Fruit fly (Drosophila melanogaster) whole organism, embryonic: ENCODE measurements around the gene CG17325.

Experiments used
- Asciz ChIP-seq: fragments of 200-800 bp; sonication (Bioruptor generic); optimal IDR thresholded peaks from 2 replicates; lab custom pipeline; 2017; ENCODE audit warnings: missing biosample characterization, mild to moderate bottlenecking, missing genetic modification characterization, missing genetic modification reagents
- Bteb2 ChIP-seq: fragments of 200-800 bp; sonication (Bioruptor generic); optimal IDR thresholded peaks from 2 replicates; lab custom pipeline; 2016; ENCODE audit warnings: missing biosample characterization, missing genetic modification characterization
- CG10209 ChIP-seq: fragments of 200-800 bp; sonication (Bioruptor generic); optimal IDR thresholded peaks from 3 replicates; lab custom pipeline; 2017; ENCODE audit warnings: missing biosample characterization, mild to moderate bottlenecking, missing genetic modification characterization, missing genetic modification reagents
- CG12219 ChIP-seq: fragments of 200-800 bp; sonication (Bioruptor generic); optimal IDR thresholded peaks from 3 replicates; lab custom pipeline; 2018; ENCODE audit warnings: missing biosample characterization, mild to moderate bottlenecking, missing genetic modification characterization
- CG12769 ChIP-seq: fragments of 200-800 bp; sonication (Bioruptor generic); optimal IDR thresholded peaks from 2 replicates; lab custom pipeline; 2019; ENCODE audit warnings: missing biosample characterization, mild to moderate bottlenecking, missing genetic modification characterization, moderate library complexity
- CG13424 ChIP-seq: fragments of 200-800 bp; sonication (Bioruptor generic); optimal IDR thresholded peaks from 2 replicates; lab custom pipeline; 2019; ENCODE audit warnings: missing biosample characterization, mild to moderate bottlenecking, missing genetic modification characterization, moderate library complexity
- CG15073 ChIP-seq: fragments of 200-800 bp; sonication (Bioruptor generic); optimal IDR thresholded peaks from 2 replicates; lab custom pipeline; 2016; ENCODE audit warnings: missing biosample characterization, missing genetic modification characterization
- CG15269 ChIP-seq: fragments of 200-800 bp; sonication (Bioruptor generic); optimal IDR thresholded peaks from 2 replicates; lab custom pipeline; 2018; ENCODE audit warnings: missing biosample characterization, mild to moderate bottlenecking, missing genetic modification characterization, moderate library complexity
- CG15514 ChIP-seq: fragments of 200-800 bp; sonication (Bioruptor generic); optimal IDR thresholded peaks from 3 replicates; lab custom pipeline; 2017; ENCODE audit warnings: missing biosample characterization, missing genetic modification characterization, mild to moderate bottlenecking, moderate library complexity, missing genetic modification reagents
- CG1832 ChIP-seq: fragments of 200-800 bp; sonication (Bioruptor generic); optimal IDR thresholded peaks from 2 replicates; lab custom pipeline; 2017; ENCODE audit warnings: missing biosample characterization, mild to moderate bottlenecking, missing genetic modification characterization, inconsistent platforms
- CG31365 ChIP-seq: fragments of 200-800 bp; sonication (Bioruptor generic); optimal IDR thresholded peaks from 2 replicates; lab custom pipeline; 2018; ENCODE audit warnings: missing biosample characterization, mild to moderate bottlenecking, missing genetic modification characterization
- CG32767 ChIP-seq: fragments of 200-800 bp; sonication (Bioruptor generic); IDR thresholded peaks from 2 replicates; pipeline ENCODE4 v1.3.6; 2022; ENCODE audit warnings: missing biosample characterization, missing genetic modification characterization
- CG3847 ChIP-seq: fragments of 200-800 bp; sonication (Bioruptor generic); IDR thresholded peaks from 2 replicates; pipeline ENCODE4 v1.3.6; 2022; ENCODE audit warnings: missing biosample characterization, missing genetic modification characterization
- CG4617 ChIP-seq: fragments of 200-800 bp; sonication (Bioruptor generic); optimal IDR thresholded peaks from 3 replicates; lab custom pipeline; 2016; ENCODE audit warnings: missing biosample characterization, missing genetic modification characterization, borderline replicate concordance
- CG6683 ChIP-seq: fragments of 200-800 bp; sonication (Bioruptor generic); optimal IDR thresholded peaks from 2 replicates; lab custom pipeline; 2017; ENCODE audit warnings: missing biosample characterization, mild to moderate bottlenecking, missing genetic modification characterization, missing genetic modification reagents
- CG6689 ChIP-seq: fragments of 200-800 bp; sonication (Bioruptor generic); IDR thresholded peaks from 2 replicates; pipeline ENCODE4 v1.3.6; 2022; ENCODE audit warnings: missing biosample characterization, missing genetic modification characterization
- CG6765 ChIP-seq: fragments of 200-800 bp; sonication (Bioruptor generic); optimal IDR thresholded peaks from 3 replicates; lab custom pipeline; 2017; ENCODE audit warnings: missing biosample characterization, mild to moderate bottlenecking, missing genetic modification characterization
- Dad ChIP-seq: fragments of 200-800 bp; sonication (Bioruptor generic); optimal IDR thresholded peaks from 3 replicates; lab custom pipeline; 2016; ENCODE audit warnings: missing biosample characterization, missing genetic modification characterization
- E2f2 ChIP-seq: fragments of 200-800 bp; sonication (Bioruptor generic); IDR thresholded peaks from 2 replicates; pipeline ENCODE4 v1.3.6; 2022; ENCODE audit warnings: missing biosample characterization, missing genetic modification characterization
- H15 ChIP-seq: fragments of 200-800 bp; sonication (Bioruptor generic); IDR thresholded peaks from 3 replicates; pipeline ENCODE4 v1.3.6; 2022; ENCODE audit warnings: missing biosample characterization, missing genetic modification characterization
- HHEX ChIP-seq: fragments of 200-800 bp; sonication (Bioruptor generic); optimal IDR thresholded peaks from 3 replicates; lab custom pipeline; 2017; ENCODE audit warnings: missing biosample characterization, mild to moderate bottlenecking, missing genetic modification characterization, missing genetic modification reagents
- MBD-R2 ChIP-seq: fragments of 200-800 bp; sonication (Bioruptor generic); IDR thresholded peaks from 2 replicates; pipeline ENCODE4 v1.3.6; 2022; ENCODE audit warnings: missing biosample characterization, missing genetic modification characterization
- Med ChIP-seq: fragments of 200-800 bp; sonication (Bioruptor generic); peaks from one replicate; lab custom pipeline; 2016; ENCODE audit warnings: missing biosample characterization, missing genetic modification characterization, mild to moderate bottlenecking, inconsistent platforms, moderate library complexity
- Meics ChIP-seq: fragments of 200-800 bp; sonication (Bioruptor generic); optimal IDR thresholded peaks from 2 replicates; lab custom pipeline; 2017; ENCODE audit warnings: missing biosample characterization, mild to moderate bottlenecking, missing genetic modification characterization
- NC2β ChIP-seq: fragments of 200-800 bp; sonication (Bioruptor generic); optimal IDR thresholded peaks from 2 replicates; lab custom pipeline; 2016; ENCODE audit warnings: missing biosample characterization, missing genetic modification characterization
- NFAT ChIP-seq: fragments of 200-800 bp; sonication (Bioruptor generic); IDR thresholded peaks from 2 replicates; pipeline ENCODE4 v1.3.6; 2022; ENCODE audit warnings: missing biosample characterization, missing genetic modification characterization
- Nf-YA ChIP-seq: fragments of 200-800 bp; sonication (Bioruptor generic); IDR thresholded peaks from 2 replicates; pipeline ENCODE4 v1.3.6; 2022; ENCODE audit warnings: missing biosample characterization, missing genetic modification characterization
- Nf-YB ChIP-seq: fragments of 200-800 bp; sonication (Bioruptor generic); optimal IDR thresholded peaks from 3 replicates; lab custom pipeline; 2019; ENCODE audit warnings: missing biosample characterization, mild to moderate bottlenecking, missing genetic modification characterization, moderate library complexity
- Oli ChIP-seq: fragments of 200-800 bp; sonication (Bioruptor generic); optimal IDR thresholded peaks from 2 replicates; lab custom pipeline; 2018; ENCODE audit warnings: missing biosample characterization, mild to moderate bottlenecking, missing genetic modification characterization, moderate library complexity
- Sox100B ChIP-seq: fragments of 200-800 bp; sonication (Bioruptor generic); optimal IDR thresholded peaks from 3 replicates; lab custom pipeline; 2018; ENCODE audit warnings: missing biosample characterization, mild to moderate bottlenecking, missing genetic modification characterization
- Sox102F ChIP-seq: fragments of 200-800 bp; sonication (Bioruptor generic); optimal IDR thresholded peaks from 2 replicates; lab custom pipeline; 2018; ENCODE audit warnings: missing biosample characterization, mild to moderate bottlenecking, missing genetic modification characterization, moderate library complexity
- Sry-β ChIP-seq: fragments of 200-800 bp; sonication (Bioruptor generic); optimal IDR thresholded peaks from 2 replicates; lab custom pipeline; 2018; ENCODE audit warnings: missing biosample characterization, mild to moderate bottlenecking, missing genetic modification characterization, moderate library complexity
- Taf1 ChIP-seq: fragments of 200-800 bp; sonication (Bioruptor generic); IDR thresholded peaks from 2 replicates; pipeline ENCODE4 v1.3.6; 2022; ENCODE audit warnings: missing biosample characterization, missing genetic modification characterization
- ato ChIP-seq: fragments of 200-800 bp; sonication (Bioruptor generic); IDR thresholded peaks from 2 replicates; pipeline ENCODE4 v1.3.6; 2022; ENCODE audit warnings: missing biosample characterization, missing genetic modification characterization; ENCODE audit not compliant: partially characterized antibody
- cas ChIP-seq: fragments of 200-800 bp; sonication (Bioruptor generic); IDR thresholded peaks from 2 replicates; pipeline ENCODE4 v1.3.6; 2022; ENCODE audit warnings: missing biosample characterization, missing genetic modification characterization
- dmrt99B ChIP-seq: fragments of 200-800 bp; sonication (Bioruptor generic); optimal IDR thresholded peaks from 2 replicates; lab custom pipeline; 2018; ENCODE audit warnings: missing biosample characterization, mild to moderate bottlenecking, missing genetic modification characterization, moderate library complexity
- dysf ChIP-seq: fragments of 200-800 bp; sonication (Bioruptor generic); IDR thresholded peaks from 3 replicates; pipeline ENCODE4 v1.3.6; 2022; ENCODE audit warnings: missing biosample characterization, missing genetic modification characterization
- fd3F ChIP-seq: fragments of 200-800 bp; sonication (Bioruptor generic); optimal IDR thresholded peaks from 2 replicates; lab custom pipeline; 2018; ENCODE audit warnings: missing biosample characterization, mild to moderate bottlenecking, missing genetic modification characterization, moderate library complexity
- gt ChIP-seq: fragments of 200-800 bp; sonication (Bioruptor generic); IDR thresholded peaks from 2 replicates; pipeline ENCODE4 v1.3.6; 2022; ENCODE audit warnings: missing biosample characterization, missing genetic modification characterization
- lab ChIP-seq: fragments of 200-800 bp; sonication (Bioruptor generic); optimal IDR thresholded peaks from 3 replicates; lab custom pipeline; 2017; ENCODE audit warnings: missing biosample characterization, missing genetic modification characterization, mild to moderate bottlenecking, moderate library complexity, missing genetic modification reagents
- lbe ChIP-seq: fragments of 200-800 bp; sonication (Bioruptor generic); optimal IDR thresholded peaks from 2 replicates; lab custom pipeline; 2016; ENCODE audit warnings: missing biosample characterization, mild to moderate bottlenecking, missing genetic modification characterization
- nerfin-1 ChIP-seq: fragments of 200-800 bp; sonication (Bioruptor generic); optimal IDR thresholded peaks from 3 replicates; lab custom pipeline; 2019; ENCODE audit warnings: missing biosample characterization, mild to moderate bottlenecking, missing genetic modification characterization, moderate library complexity
- phol ChIP-seq: fragments of 200-800 bp; sonication (Bioruptor generic); optimal IDR thresholded peaks from 3 replicates; lab custom pipeline; 2018; ENCODE audit warnings: missing biosample characterization, mild to moderate bottlenecking, missing genetic modification characterization, moderate library complexity
- row ChIP-seq: fragments of 200-800 bp; sonication (Bioruptor generic); IDR thresholded peaks from 3 replicates; pipeline ENCODE4 v1.3.6; 2022; ENCODE audit warnings: missing biosample characterization, missing genetic modification characterization
- sc ChIP-seq, 3 experiments: fragments of >200 bp in 2 of 3; fragments of 200-800 bp in 1 of 3; sonication (Bioruptor generic) in 1 of 3; optimal IDR thresholded peaks; 2 replicates in 2 of 3; 3 replicates in 1 of 3; lab custom pipeline; 2017; ENCODE audit warnings: mild to moderate bottlenecking in 1 of 3, missing biosample characterization in 1 of 3, missing genetic modification characterization in 1 of 3, missing genetic modification reagents in 1 of 3
- sim ChIP-seq: fragments of 200-800 bp; sonication (Bioruptor generic); IDR thresholded peaks from 2 replicates; pipeline ENCODE4 v1.3.6; 2022; ENCODE audit warnings: missing biosample characterization, missing genetic modification characterization
- slbo ChIP-seq: fragments of 200-800 bp; sonication (Bioruptor generic); IDR thresholded peaks from 2 replicates; pipeline ENCODE4 v1.3.6; 2022; ENCODE audit warnings: missing biosample characterization, missing genetic modification characterization
- slou ChIP-seq: fragments of 200-800 bp; sonication (Bioruptor generic); optimal IDR thresholded peaks from 3 replicates; lab custom pipeline; 2016; ENCODE audit warnings: missing biosample characterization, missing genetic modification characterization
- vfl ChIP-seq: fragments of 200-800 bp; sonication (Bioruptor generic); optimal IDR thresholded peaks from 2 replicates; lab custom pipeline; 2016; ENCODE audit warnings: missing biosample characterization, missing genetic modification characterization
- vvl ChIP-seq: fragments of 200-800 bp; sonication (Bioruptor generic); IDR thresholded peaks from 2 replicates; pipeline ENCODE4 v1.3.6; 2022; ENCODE audit warnings: missing biosample characterization, missing genetic modification characterization

The CG17325 gene

DNA sequence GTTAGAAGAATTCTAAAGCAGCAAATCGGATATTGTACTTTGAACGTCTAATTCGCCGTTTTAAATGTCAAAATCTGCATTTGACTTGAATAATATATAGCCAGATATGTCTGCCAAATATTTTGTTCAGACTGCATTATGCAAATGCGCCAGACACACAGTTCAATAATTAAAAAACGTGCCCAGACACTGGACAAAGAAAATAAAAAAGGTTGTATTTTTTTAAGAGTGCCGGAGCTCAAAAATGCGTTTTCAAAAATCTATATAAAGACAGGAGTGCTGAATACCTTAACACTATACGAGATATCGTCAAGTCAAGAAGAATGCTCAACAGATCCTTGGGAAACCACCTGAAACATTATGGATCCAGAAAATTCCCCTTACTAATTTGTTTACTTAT is at the start of gene CG17325, which contains the start of gene CG42305:
Gene CG17325, plus strand, starts transcription at position 301 of the 400 bp plus-strand sequence.
Gene CG42305, plus strand, starts transcription at position 301 of the 400 bp plus-strand sequence.
- TF ChIP-seq vfl = no peak
- TF ChIP-seq CG31365 = no peak
- TF ChIP-seq CG15073 (GFP tag; lab: Kevin White, UChicago) = no peak
- TF ChIP-seq Nf-YB = no peak
- no peak for TF ChIP-seq Oli
- no peak for TF ChIP-seq H15 (GFP tag; lab: Robert Waterston, UW)
- TF ChIP-seq NFAT (GFP tag; lab: Robert Waterston, UW) = no peak
- TF ChIP-seq CG6689 (GFP tag; lab: Robert Waterston, UW) = no peak
- no peak for TF ChIP-seq E2f2
- TF ChIP-seq Asciz (GFP tag; lab: Kevin White, UChicago) = no peak
- no peak for TF ChIP-seq ato (GFP tag; lab: Robert Waterston, UW)
- TF ChIP-seq CG6765 (GFP tag; lab: Kevin White, UChicago) = no peak
- TF ChIP-seq CG12219 (GFP tag; lab: Kevin White, UChicago) = no peak
- no peak for TF ChIP-seq Bteb2
- no peak for TF ChIP-seq Sox100B
- no peak for TF ChIP-seq fd3F
- TF ChIP-seq CG3847 (GFP tag; lab: Robert Waterston, UW) = no peak

DNA sequence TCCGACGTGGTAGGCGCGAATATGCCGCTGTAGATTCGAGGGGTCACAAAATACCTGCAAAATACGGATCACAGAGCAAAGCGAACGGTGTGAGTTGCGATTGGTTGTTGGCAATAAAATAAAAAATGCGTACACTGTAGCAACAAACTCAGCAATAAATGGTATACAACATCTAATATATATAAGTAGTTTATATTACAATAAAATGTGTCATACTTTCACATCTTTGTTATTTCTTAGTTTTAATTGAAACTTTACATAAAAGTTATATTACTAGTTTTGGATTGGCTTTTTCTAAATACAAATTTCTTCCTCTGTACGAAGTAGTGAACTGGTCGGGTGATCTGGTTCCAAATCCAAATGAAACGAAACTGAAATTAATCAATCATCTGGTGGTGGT is 46.7 kb upstream of the CG17325 start:
- no peak for TF ChIP-seq MBD-R2 (GFP tag; lab: Robert Waterston, UW)
- no peak for TF ChIP-seq gt (GFP tag; lab: Robert Waterston, UW)
- no peak for TF ChIP-seq HHEX
- no peak for TF ChIP-seq Nf-YB
- TF ChIP-seq Med (GFP tag; lab: Kevin White, UChicago) = no peak
- TF ChIP-seq Sry-β (GFP tag; lab: Kevin White, UChicago) = no peak
- TF ChIP-seq CG1832 (GFP tag; lab: Kevin White, UChicago) = no peak
- TF ChIP-seq Meics (GFP tag; lab: Kevin White, UChicago) = no peak
- 0 out of 2 replicates have a peak, but pooled peaks have one; percentile 23 for TF ChIP-seq vvl (GFP tag; lab: Robert Waterston, UW)
- TF ChIP-seq CG32767 = no peak
- no peak for TF ChIP-seq nerfin-1 (tag; lab: Kevin White, UChicago)
- TF ChIP-seq CG6683 (GFP tag; lab: Kevin White, UChicago) = no peak
- TF ChIP-seq CG15269 (tag; lab: Kevin White, UChicago) = no peak
- TF ChIP-seq CG15514 = peak; percentile 79
- no peak for TF ChIP-seq phol
- peak; percentile 28 for TF ChIP-seq dmrt99B
- peak; percentile 15 for TF ChIP-seq lab
- TF ChIP-seq CG4617 (GFP tag; lab: Kevin White, UChicago) = no peak
- TF ChIP-seq dysf = 0 out of 3 replicates have a peak, but pooled peaks have one; percentile 33
- 0 out of 3 replicates have a peak, but pooled peaks have one; percentile 15 for TF ChIP-seq row (GFP tag; lab: Robert Waterston, UW)
- no peak for TF ChIP-seq sc (optimal IDR thresholded peaks at IDR 0.05; lab: Kevin White, UChicago)
- TF ChIP-seq sc (GFP tag; optimal IDR thresholded peaks at IDR 0.05; lab: Kevin White, UChicago) = no peak
- TF ChIP-seq CG10209 (GFP tag; lab: Kevin White, UChicago) = no peak
- no peak for TF ChIP-seq slou
- no peak for TF ChIP-seq Nf-YA (GFP tag; lab: Robert Waterston, UW)
- no peak for TF ChIP-seq Taf1 (GFP tag; lab: Robert Waterston, UW)
- TF ChIP-seq CG12769 (tag; lab: Kevin White, UChicago) = no peak
- peak; percentile 30 for TF ChIP-seq Sox102F (GFP tag; lab: Kevin White, UChicago)
- no peak for TF ChIP-seq sim (GFP tag; lab: Robert Waterston, UW)
- TF ChIP-seq NC2β = no peak
- no peak for TF ChIP-seq lbe (GFP tag; lab: Kevin White, UChicago)
- no peak for TF ChIP-seq Dad (GFP tag; lab: Kevin White, UChicago)
- no peak for TF ChIP-seq cas
- peak; percentile 33 for TF ChIP-seq slbo (GFP tag; lab: Robert Waterston, UW)
- TF ChIP-seq CG13424 (tag; lab: Kevin White, UChicago) = peak; percentile 24
